Fruit fly (Drosophila melanogaster) whole organism: ENCODE measurements around the gene CG5676.

ENCODE experiments used
- CG8478 ChIP-seq: fragments of >200 bp; optimal IDR thresholded peaks from 2 replicates; lab custom pipeline; 2018; ENCODE audit warnings: inconsistent platforms
- Dll ChIP-seq: fragments of >200 bp; optimal IDR thresholded peaks from 2 replicates; lab custom pipeline; 2017
- EcR ChIP-seq, 2 experiments: fragments of >200 bp; optimal IDR thresholded peaks; 2 replicates each; lab custom pipeline; 2017; ENCODE audit warnings: missing biosample characterization in 2 of 2, missing genetic modification characterization in 2 of 2, missing genetic modification reagents in 2 of 2
- pan ChIP-seq: fragments of >200 bp; optimal IDR thresholded peaks from 2 replicates; lab custom pipeline; 2017
- psq ChIP-seq: fragments of >200 bp; optimal IDR thresholded peaks from 2 replicates; lab custom pipeline; 2017
- usp ChIP-seq: fragments of >200 bp; optimal IDR thresholded peaks from 2 replicates; lab custom pipeline; 2017; ENCODE audit warnings: missing biosample characterization, missing genetic modification characterization, mixed read lengths

The CG5676 gene

dm6 chr2L:10278658-10279057, 23.0 kb upstream of the CG5676 start, which contains the start of gene Utx:
Utx (minus strand) TSS chr2L:10278811.
- TF ChIP-seq CG8478 (lab: Kevin White, UChicago), result no peak
- TF ChIP-seq usp (GFP tag; lab: Kevin White, UChicago), result no peak
- no peak for TF ChIP-seq EcR (GFP tag; optimal IDR thresholded peaks at IDR 0.05; lab: Kevin White, UChicago)
- TF ChIP-seq Dll, result no peak
- no peak for TF ChIP-seq psq
- no peak for TF ChIP-seq pan

dm6 chr2L:10277362-10277761, 21.7 kb upstream of the CG5676 start:
- TF ChIP-seq CG8478 (lab: Kevin White, UChicago), result no peak
- no peak for TF ChIP-seq psq
- TF ChIP-seq Dll, result no peak

DNA sequence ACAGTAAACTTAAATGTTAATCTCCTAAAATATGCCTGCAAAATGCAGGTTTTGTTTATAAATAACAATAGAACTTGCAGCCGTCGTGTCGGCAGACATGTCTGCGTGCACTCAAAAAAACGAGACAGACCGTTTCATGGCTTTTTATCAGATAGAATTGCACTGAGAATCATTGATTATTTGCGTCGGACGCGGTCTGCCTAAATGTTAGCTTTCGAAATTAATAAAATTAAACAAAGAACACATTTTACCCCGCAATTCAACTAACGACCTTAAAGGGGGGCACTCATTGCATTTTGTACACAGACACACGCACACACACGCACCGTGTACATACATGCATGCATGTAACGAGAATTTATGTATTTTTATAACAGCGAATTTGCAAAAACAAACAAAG, 21.2 kb upstream of the CG5676 start:
- TF ChIP-seq usp (GFP tag; lab: Kevin White, UChicago), result no peak
- no peak for TF ChIP-seq EcR (GFP tag; optimal IDR thresholded peaks at IDR 0.05; lab: Kevin White, UChicago)
- no peak for TF ChIP-seq CG8478 (lab: Kevin White, UChicago)
- no peak for TF ChIP-seq Dll
- TF ChIP-seq psq, result no peak
- TF ChIP-seq pan, result no peak

- TF ChIP-seq pan, result no peak
- no peak for TF ChIP-seq CG8478 (lab: Kevin White, UChicago)
- TF ChIP-seq EcR (GFP tag; optimal IDR thresholded peaks at IDR 0.05; lab: Kevin White, UChicago), result no peak
- TF ChIP-seq Dll, result no peak
- TF ChIP-seq usp (GFP tag; lab: Kevin White, UChicago), result no peak
- no peak for TF ChIP-seq psq
These were observed 20.7 kb upstream of the CG5676 start for dm6 chr2L:10276436-10276835.

- TF ChIP-seq psq (no peak), usp (GFP tag; lab: Kevin White, UChicago) (no peak), CG8478 (lab: Kevin White, UChicago) (no peak), Dll (no peak), pan (no peak), EcR (GFP tag; optimal IDR thresholded peaks at IDR 0.05; lab: Kevin White, UChicago) (no peak)
These were observed 16.5 kb upstream of the CG5676 start, which contains the start of gene trk for dm6 chr2L:10272224-10272623. trk (minus strand) TSS chr2L:10272324.

dm6 chr2L:10269854-10270253, 14.2 kb upstream of the CG5676 start, which contains the start of gene Mulk:
Mulk (plus strand) TSS chr2L:10270051.
- TF ChIP-seq usp (GFP tag; lab: Kevin White, UChicago) (no peak), Dll (no peak), psq (no peak), pan (no peak), CG8478 (lab: Kevin White, UChicago) (no peak), EcR (GFP tag; optimal IDR thresholded peaks at IDR 0.05; lab: Kevin White, UChicago) (no peak)

DNA sequence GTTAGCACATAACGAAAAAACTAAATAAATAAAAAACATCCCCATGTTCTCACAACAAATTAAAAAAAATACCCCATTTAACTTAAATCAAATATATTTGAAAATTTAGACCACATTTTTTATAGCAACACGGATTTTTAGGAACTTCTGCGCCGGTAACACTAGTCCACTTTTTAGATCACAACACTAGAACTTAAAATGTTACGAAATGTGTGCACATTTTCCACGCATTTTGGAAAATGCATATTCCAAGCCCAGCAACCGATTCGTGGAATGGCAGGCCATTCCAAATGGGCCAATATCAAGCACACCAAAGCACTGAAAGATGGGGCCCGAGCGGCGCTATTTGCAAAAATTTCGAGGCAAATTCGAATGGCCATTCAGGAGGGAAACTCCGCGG, 13.0 kb upstream of the CG5676 start, which contains the start of gene CG4957:
Gene CG4957, plus strand, starts transcription at position 185 of the 400 bp plus-strand sequence.
- TF ChIP-seq psq, result no peak
- TF ChIP-seq Dll, result no peak
- no peak for TF ChIP-seq CG8478 (lab: Kevin White, UChicago)
- no peak for TF ChIP-seq EcR (GFP tag; optimal IDR thresholded peaks at IDR 0.05; lab: Kevin White, UChicago)
- no peak for TF ChIP-seq usp (GFP tag; lab: Kevin White, UChicago)
- TF ChIP-seq pan, result no peak

DNA sequence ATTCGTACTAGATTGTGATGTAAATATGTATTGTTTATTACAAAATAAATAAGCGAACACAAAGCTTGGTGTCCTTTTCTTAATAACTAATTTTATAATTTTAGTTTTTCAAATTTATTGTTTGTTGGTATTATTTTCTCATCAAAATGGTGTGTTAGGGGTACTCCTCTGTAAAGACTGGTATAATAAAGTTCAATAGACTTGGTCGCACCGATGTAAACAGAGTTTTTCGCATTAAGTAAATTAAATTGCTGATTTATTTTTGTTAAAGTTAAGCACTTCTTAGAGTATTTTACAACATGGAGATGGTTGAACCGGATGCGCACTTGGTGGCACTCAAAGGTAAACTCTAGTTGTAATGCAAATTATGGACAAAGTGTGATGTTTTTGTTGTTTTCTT, 10.8 kb upstream of the CG5676 start, which contains the start of gene CG4953:
Gene CG4953, plus strand, starts transcription at position 193 of the 400 bp plus-strand sequence.
- TF ChIP-seq Dll, result no peak
- TF ChIP-seq psq, result no peak
- no peak for TF ChIP-seq usp (GFP tag; lab: Kevin White, UChicago)
- no peak for TF ChIP-seq EcR (GFP tag; optimal IDR thresholded peaks at IDR 0.05; lab: Kevin White, UChicago)
- TF ChIP-seq pan, result no peak
- TF ChIP-seq CG8478 (lab: Kevin White, UChicago), result no peak

DNA sequence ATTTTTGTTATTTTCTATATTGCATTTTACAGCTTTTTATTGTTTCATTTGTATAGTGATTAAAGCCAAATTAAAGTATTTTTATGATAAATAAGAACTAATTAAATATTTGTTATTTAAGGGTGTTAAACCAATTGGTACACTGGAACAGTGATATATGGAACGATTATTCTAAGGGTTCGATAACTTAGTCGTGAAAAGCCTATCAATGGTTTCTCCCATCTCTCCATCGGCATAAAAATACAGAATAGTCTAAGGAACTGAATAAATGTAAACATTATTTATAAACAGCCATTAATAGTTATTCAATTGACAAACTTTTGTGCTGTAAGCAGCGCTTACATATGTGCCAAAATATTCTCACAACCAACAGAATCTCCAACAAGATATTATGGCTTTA, 9.4 kb upstream of the CG5676 start, which contains the start of gene Mob3:
Gene Mob3, plus strand, starts transcription at position 208 of the 400 bp plus-strand sequence.
- TF ChIP-seq CG8478 (lab: Kevin White, UChicago), result no peak
- TF ChIP-seq usp (GFP tag; lab: Kevin White, UChicago), result no peak
- no peak for TF ChIP-seq EcR (GFP tag; optimal IDR thresholded peaks at IDR 0.05; lab: Kevin White, UChicago)
- TF ChIP-seq Dll, result no peak
- TF ChIP-seq psq, result no peak

dm6 chr2L:10263830-10264634, 8.3 kb upstream of the CG5676 start, which contains the start of gene REPTOR-BP:
REPTOR-BP (plus strand) TSS chr2L:10264125.
- no peak for TF ChIP-seq usp (GFP tag; lab: Kevin White, UChicago)
- no peak for TF ChIP-seq pan
- TF ChIP-seq psq, result no peak
- no peak for TF ChIP-seq CG8478 (lab: Kevin White, UChicago)
- no peak for TF ChIP-seq Dll
- TF ChIP-seq EcR (GFP tag; optimal IDR thresholded peaks at IDR 0.05; lab: Kevin White, UChicago), result no peak

DNA sequence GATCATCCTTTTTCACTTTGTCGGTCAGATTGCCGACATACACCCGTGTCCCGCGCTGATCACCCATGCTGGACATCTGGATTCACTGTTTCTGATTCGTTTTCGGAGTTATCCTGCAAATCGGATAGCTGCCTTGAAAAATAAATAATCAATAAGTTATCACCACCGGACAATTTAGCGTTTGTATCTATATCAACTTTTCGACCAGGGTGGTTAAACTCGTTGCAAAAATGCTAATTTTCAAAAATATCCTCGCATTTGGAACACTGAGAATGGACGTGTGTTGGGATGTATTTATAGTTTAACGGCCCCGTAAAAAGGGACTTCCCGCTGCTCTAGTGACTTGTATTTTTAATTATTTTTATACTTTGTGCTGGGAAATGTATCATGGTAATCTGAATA, 7.7 kb upstream of the CG5676 start, which contains the start of gene Rsf1:
Gene Rsf1, minus strand, starts transcription at position 212 of the 402 bp plus-strand sequence.
- TF ChIP-seq EcR (GFP tag; optimal IDR thresholded peaks at IDR 0.05; lab: Kevin White, UChicago), result no peak
- no peak for TF ChIP-seq CG8478 (lab: Kevin White, UChicago)
- TF ChIP-seq psq, result no peak
- no peak for TF ChIP-seq usp (GFP tag; lab: Kevin White, UChicago)
- no peak for TF ChIP-seq pan
- no peak for TF ChIP-seq Dll

DNA sequence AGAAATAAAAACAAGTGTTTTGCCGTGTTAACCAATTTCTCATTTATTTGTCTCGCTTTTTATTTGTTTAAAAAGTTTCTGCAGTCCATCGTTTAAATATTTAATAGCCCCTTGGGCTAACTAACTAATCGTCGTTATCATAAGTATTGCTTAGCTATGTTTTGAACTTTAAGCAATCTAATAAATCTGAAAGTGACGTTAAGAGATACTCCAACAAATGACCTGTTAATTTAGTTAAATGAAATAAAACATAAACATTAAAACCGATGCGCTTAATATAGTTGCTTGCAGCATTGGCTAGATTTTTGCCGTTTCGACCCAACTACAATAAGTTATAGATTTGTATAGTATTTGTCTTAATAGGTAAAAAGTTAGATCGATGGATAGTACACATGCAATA, 6.1 kb upstream of the CG5676 start:
- TF ChIP-seq usp (GFP tag; lab: Kevin White, UChicago) (no peak), CG8478 (lab: Kevin White, UChicago) (no peak), EcR (GFP tag; optimal IDR thresholded peaks at IDR 0.05; lab: Kevin White, UChicago) (no peak), Dll (no peak), pan (no peak), psq (no peak)
